1 fruit fly cellular context compared by ENCODE assay signal in genomic region chr3L:1856467-1857350, dm6.
TF ChIP-seq lines count a peak whose summit lies in the region.

TSS of gene CG12024 (plus strand) at chr3L:1857165.

TF ChIP-seq in whole organism, embryonic, 481 proteins besides CTCF, POLR2A, EP300 and RAD21 (continued from another document and continues in another):
- TF ChIP-seq Dip3 (GFP tag; optimal IDR thresholded peaks at IDR 0.05; lab: Kevin White, UChicago): peak; percentile 82
- peak; percentile 90 for TF ChIP-seq CG3847 (GFP tag; IDR thresholded peaks at IDR 0.05; lab: Robert Waterston, UW)
- TF ChIP-seq HLHmδ (GFP tag; optimal IDR thresholded peaks at IDR 0.05; lab: Kevin White, UChicago): no peak
- TF ChIP-seq slbo (GFP tag; IDR thresholded peaks at IDR 0.05; lab: Robert Waterston, UW): peak; percentile 81
- peak; percentile 69 for TF ChIP-seq CG18619 (GFP tag; optimal IDR thresholded peaks at IDR 0.05; lab: Kevin White, UChicago)
- TF ChIP-seq nerfin-1 (tag; optimal IDR thresholded peaks at IDR 0.05; lab: Kevin White, UChicago): peak; percentile 55
- no peak for TF ChIP-seq bigmax (GFP tag; optimal IDR thresholded peaks at IDR 0.05; lab: Kevin White, UChicago)
- peak; percentile 33; the same call in 1 of the 2 replicates for TF ChIP-seq Scr (GFP tag; IDR thresholded peaks at IDR 0.05; lab: Robert Waterston, UW; ENCODE audit: partially characterized antibody)
- no peak for TF ChIP-seq twi (tag; optimal IDR thresholded peaks at IDR 0.05; lab: Kevin White, UChicago)
- TF ChIP-seq Neu2 (GFP tag; optimal IDR thresholded peaks at IDR 0.05; lab: Kevin White, UChicago; ENCODE audit: borderline replicate concordance): no peak
- no peak for TF ChIP-seq ro (GFP tag; IDR thresholded peaks at IDR 0.05; lab: Robert Waterston, UW)
- TF ChIP-seq Eip74EF (GFP tag; optimal IDR thresholded peaks at IDR 0.05; lab: Kevin White, UChicago): no peak
- TF ChIP-seq GATAe (GFP tag; conservative IDR thresholded peaks at IDR 0.05; lab: Robert Waterston, UW): peak; percentile 24
- peak; percentile 64 for TF ChIP-seq YL-1 (GFP tag; optimal IDR thresholded peaks at IDR 0.05; lab: Kevin White, UChicago)
- TF ChIP-seq Hand (GFP tag; optimal IDR thresholded peaks at IDR 0.05; lab: Kevin White, UChicago): no peak
- no peak for TF ChIP-seq sc (optimal IDR thresholded peaks at IDR 0.05; lab: Kevin White, UChicago)
- TF ChIP-seq sc (GFP tag; optimal IDR thresholded peaks at IDR 0.05; lab: Kevin White, UChicago): peak; percentile 9
- TF ChIP-seq CG9932 (GFP tag; IDR thresholded peaks at IDR 0.05; lab: Robert Waterston, UW): peak; percentile 89
- peak; percentile 80 for TF ChIP-seq NC2β (GFP tag; optimal IDR thresholded peaks at IDR 0.05; lab: Kevin White, UChicago)
- TF ChIP-seq CG10147 (GFP tag; optimal IDR thresholded peaks at IDR 0.05; lab: Kevin White, UChicago): peak; percentile 71
- peak; percentile 52 for TF ChIP-seq Myb (GFP tag; optimal IDR thresholded peaks at IDR 0.05; lab: Kevin White, UChicago)
- TF ChIP-seq CG10274 (GFP tag; optimal IDR thresholded peaks at IDR 0.05; lab: Kevin White, UChicago): peak; percentile 5
- TF ChIP-seq CG6654 (GFP tag; optimal IDR thresholded peaks at IDR 0.05; lab: Kevin White, UChicago): no peak
- TF ChIP-seq CG2199 (GFP tag; IDR thresholded peaks at IDR 0.05; lab: Robert Waterston, UW): no peak
- TF ChIP-seq Optix (GFP tag; IDR thresholded peaks at IDR 0.05; lab: Robert Waterston, UW): no peak
- TF ChIP-seq pros (GFP tag; optimal IDR thresholded peaks at IDR 0.05; lab: Kevin White, UChicago): no peak
- peak; percentile 4 for TF ChIP-seq CG1647 (GFP tag; optimal IDR thresholded peaks at IDR 0.05; lab: Kevin White, UChicago)
- TF ChIP-seq CG14860 (GFP tag; IDR thresholded peaks at IDR 0.05; lab: Robert Waterston, UW; ENCODE audit: partially characterized antibody): no peak
- peak; percentile 23; the same call in 1 of the 2 replicates for TF ChIP-seq tna (GFP tag; IDR thresholded peaks at IDR 0.05; lab: Robert Waterston, UW; ENCODE audit: partially characterized antibody)
- peak; percentile 44; the same call in 1 of the 3 replicates for TF ChIP-seq sr (GFP tag; IDR thresholded peaks at IDR 0.05; lab: Robert Waterston, UW)
- TF ChIP-seq CG10462 (GFP tag; optimal IDR thresholded peaks at IDR 0.05; lab: Kevin White, UChicago): peak; percentile 10
- peak; percentile 78 for TF ChIP-seq Fer1 (GFP tag; optimal IDR thresholded peaks at IDR 0.05; lab: Kevin White, UChicago)
- no peak for TF ChIP-seq CG2129 (GFP tag; IDR thresholded peaks at IDR 0.05; lab: Robert Waterston, UW; ENCODE audit: partially characterized antibody)
- TF ChIP-seq oc (tag; optimal IDR thresholded peaks at IDR 0.05; lab: Kevin White, UChicago): no peak
- peak; percentile 82 for TF ChIP-seq Xbp1 (GFP tag; optimal IDR thresholded peaks at IDR 0.05; lab: Kevin White, UChicago)
- no peak for TF ChIP-seq ato (GFP tag; IDR thresholded peaks at IDR 0.05; lab: Robert Waterston, UW; ENCODE audit: partially characterized antibody)
- TF ChIP-seq lola (GFP tag; optimal IDR thresholded peaks at IDR 0.05; lab: Kevin White, UChicago): peak in 2 of 3 experiments; percentile 62 to 90
- peak; percentile 95 for TF ChIP-seq Elba2 (GFP tag; optimal IDR thresholded peaks at IDR 0.05; lab: Kevin White, UChicago)
- TF ChIP-seq Hsf (GFP tag; optimal IDR thresholded peaks at IDR 0.05; lab: Kevin White, UChicago): peak; percentile 87
- peak; percentile 91 for TF ChIP-seq MESR4 (GFP tag; optimal IDR thresholded peaks at IDR 0.05; lab: Kevin White, UChicago)
- peak; percentile 82 for TF ChIP-seq Aef1 (GFP tag; IDR thresholded peaks at IDR 0.05; lab: Robert Waterston, UW)
- TF ChIP-seq klu (GFP tag; IDR thresholded peaks at IDR 0.05; lab: Robert Waterston, UW): peak; percentile 66; the same call in 1 of the 2 replicates
- TF ChIP-seq chinmo (GFP tag; IDR thresholded peaks at IDR 0.05; lab: Robert Waterston, UW; ENCODE audit: partially characterized antibody): no peak
- TF ChIP-seq CG7745 (tag; optimal IDR thresholded peaks at IDR 0.05; lab: Kevin White, UChicago): no peak
- TF ChIP-seq CG6765 (GFP tag; optimal IDR thresholded peaks at IDR 0.05; lab: Kevin White, UChicago): no peak
- peak; percentile 36 for TF ChIP-seq kay (GFP tag; optimal IDR thresholded peaks at IDR 0.05; lab: Kevin White, UChicago)
- TF ChIP-seq CG18764 (GFP tag; optimal IDR thresholded peaks at IDR 0.05; lab: Kevin White, UChicago): peak; percentile 40
- peak; percentile 25 for TF ChIP-seq crc (GFP tag; optimal IDR thresholded peaks at IDR 0.05; lab: Kevin White, UChicago)
- TF ChIP-seq CG8281 (tag; optimal IDR thresholded peaks at IDR 0.05; lab: Kevin White, UChicago): peak; percentile 31
- TF ChIP-seq gsb-n (tag; optimal IDR thresholded peaks at IDR 0.05; lab: Kevin White, UChicago): peak; percentile 44
- TF ChIP-seq CG17385 (GFP tag; optimal IDR thresholded peaks at IDR 0.05; lab: Kevin White, UChicago): peak; percentile 55
- TF ChIP-seq Ravus (GFP tag; IDR thresholded peaks at IDR 0.05; lab: Robert Waterston, UW): no peak; the same call in 1 of the 2 replicates
- TF ChIP-seq E2f1 (GFP tag; IDR thresholded peaks at IDR 0.05; lab: Robert Waterston, UW): peak; percentile 54
- peak; percentile 82 for TF ChIP-seq CG11504 (tag; optimal IDR thresholded peaks at IDR 0.05; lab: Kevin White, UChicago)
- peak; percentile 54 for TF ChIP-seq CG1233 (GFP tag; optimal IDR thresholded peaks at IDR 0.05; lab: Kevin White, UChicago)
- no peak for TF ChIP-seq Hr39 (optimal IDR thresholded peaks at IDR 0.05; lab: Kevin White, UChicago)
- peak; percentile 77 for TF ChIP-seq lmd (GFP tag; IDR thresholded peaks at IDR 0.05; lab: Robert Waterston, UW)
- no peak for TF ChIP-seq h (optimal IDR thresholded peaks at IDR 0.05; lab: Kevin White, UChicago)
- peak; percentile 77 for TF ChIP-seq Antp (GFP tag; optimal IDR thresholded peaks at IDR 0.05; lab: Kevin White, UChicago)
- no peak for TF ChIP-seq seq (GFP tag; IDR thresholded peaks at IDR 0.05; lab: Robert Waterston, UW)
- peak; percentile 12 for TF ChIP-seq CG2875 (GFP tag; optimal IDR thresholded peaks at IDR 0.05; lab: Kevin White, UChicago)
- TF ChIP-seq grn (GFP tag; optimal IDR thresholded peaks at IDR 0.05; lab: Kevin White, UChicago): peak; percentile 69
- TF ChIP-seq CG6791 (GFP tag; IDR thresholded peaks at IDR 0.05; lab: Robert Waterston, UW; ENCODE audit: partially characterized antibody): no peak
- TF ChIP-seq abd-A (tag; optimal IDR thresholded peaks at IDR 0.05; lab: Kevin White, UChicago): no peak
- TF ChIP-seq CG2712 (tag; optimal IDR thresholded peaks at IDR 0.05; lab: Kevin White, UChicago): peak; percentile 73
- TF ChIP-seq BtbVII (GFP tag; optimal IDR thresholded peaks at IDR 0.05; lab: Kevin White, UChicago): no peak
- peak; percentile 46 for TF ChIP-seq HHEX (GFP tag; optimal IDR thresholded peaks at IDR 0.05; lab: Kevin White, UChicago)
- TF ChIP-seq Stat92E (GFP tag; optimal IDR thresholded peaks at IDR 0.05; lab: Kevin White, UChicago): no peak
- TF ChIP-seq sens (GFP tag; lab: Kevin White, UChicago): peak; percentile 92
- no peak for TF ChIP-seq Usf (GFP tag; optimal IDR thresholded peaks at IDR 0.05; lab: Kevin White, UChicago)
- TF ChIP-seq gro (GFP tag; optimal IDR thresholded peaks at IDR 0.05; lab: Kevin White, UChicago): peak; percentile 63
- peak; percentile 85 for TF ChIP-seq NfI (GFP tag; optimal IDR thresholded peaks at IDR 0.05; lab: Kevin White, UChicago)
- TF ChIP-seq bbx (GFP tag; IDR thresholded peaks at IDR 0.05; lab: Robert Waterston, UW; ENCODE audit: partially characterized antibody): no peak
- no peak for TF ChIP-seq CG43689 (GFP tag; IDR thresholded peaks at IDR 0.05; lab: Robert Waterston, UW)
- TF ChIP-seq E2f2 (GFP tag; IDR thresholded peaks at IDR 0.05; lab: Robert Waterston, UW): peak; percentile 94
- no peak for TF ChIP-seq z (GFP tag; IDR thresholded peaks at IDR 0.05; lab: Robert Waterston, UW)
- TF ChIP-seq dimm (GFP tag; IDR thresholded peaks at IDR 0.05; lab: Robert Waterston, UW): no peak
- peak; percentile 71 for TF ChIP-seq CG17186 (GFP tag; optimal IDR thresholded peaks at IDR 0.05; lab: Kevin White, UChicago)
- TF ChIP-seq CG31388 (GFP tag; optimal IDR thresholded peaks at IDR 0.05; lab: Kevin White, UChicago): peak; percentile 21
- TF ChIP-seq CG16863 (GFP tag; optimal IDR thresholded peaks at IDR 0.05; lab: Kevin White, UChicago): peak; percentile 40
- TF ChIP-seq exex (tag; optimal IDR thresholded peaks at IDR 0.05; lab: Kevin White, UChicago): peak; percentile 55
- peak in 1 of 2 experiments; percentile 66 for TF ChIP-seq crp (GFP tag; optimal IDR thresholded peaks at IDR 0.05; lab: Kevin White, UChicago)
- TF ChIP-seq NC2α (GFP tag; optimal IDR thresholded peaks at IDR 0.05; lab: Kevin White, UChicago): peak; percentile 33
- TF ChIP-seq Kr (GFP tag; optimal IDR thresholded peaks at IDR 0.05; lab: Kevin White, UChicago): no peak
- peak; percentile 63 for TF ChIP-seq CG17359 (tag; optimal IDR thresholded peaks at IDR 0.05; lab: Kevin White, UChicago)
- TF ChIP-seq CG18599 (GFP tag; optimal IDR thresholded peaks at IDR 0.05; lab: Kevin White, UChicago): peak; percentile 65
- peak; percentile 76 for TF ChIP-seq Max (GFP tag; optimal IDR thresholded peaks at IDR 0.05; lab: Kevin White, UChicago)
- TF ChIP-seq CG3407 (GFP tag; optimal IDR thresholded peaks at IDR 0.05; lab: Kevin White, UChicago): no peak
- TF ChIP-seq CG6854 (GFP tag; optimal IDR thresholded peaks at IDR 0.05; lab: Kevin White, UChicago): no peak
- peak; percentile 62; the same call in 1 of the 3 replicates for TF ChIP-seq H15 (GFP tag; IDR thresholded peaks at IDR 0.05; lab: Robert Waterston, UW)
- TF ChIP-seq Doc2 (GFP tag; IDR thresholded peaks at IDR 0.05; lab: Robert Waterston, UW): no peak
- TF ChIP-seq Rx (GFP tag; IDR thresholded peaks at IDR 0.05; lab: Robert Waterston, UW): 0 out of 2 replicates have a peak, but pooled peaks have one; percentile 7
- TF ChIP-seq CG15011 (GFP tag; optimal IDR thresholded peaks at IDR 0.05; lab: Kevin White, UChicago): peak; percentile 24
- no peak for TF ChIP-seq run (tag; optimal IDR thresholded peaks at IDR 0.05; lab: Kevin White, UChicago)
- TF ChIP-seq CG6175 (GFP tag; IDR thresholded peaks at IDR 0.05; lab: Robert Waterston, UW): no peak
- TF ChIP-seq Blimp-1 (GFP tag; optimal IDR thresholded peaks at IDR 0.05; lab: Kevin White, UChicago): peak; percentile 54
- TF ChIP-seq ttk (GFP tag; IDR thresholded peaks at IDR 0.05; lab: Robert Waterston, UW): peak; percentile 23; the same call in 1 of the 2 replicates
- peak; percentile 52; the same call in 1 of the 3 replicates for TF ChIP-seq CG11093 (GFP tag; IDR thresholded peaks at IDR 0.05; lab: Robert Waterston, UW)
- TF ChIP-seq CG12236 (GFP tag; optimal IDR thresholded peaks at IDR 0.05; lab: Kevin White, UChicago): no peak
- TF ChIP-seq ab (GFP tag; optimal IDR thresholded peaks at IDR 0.05; lab: Kevin White, UChicago): peak; percentile 34
- peak; percentile 98 for TF ChIP-seq ssp (GFP tag; IDR thresholded peaks at IDR 0.05; lab: Robert Waterston, UW)
- TF ChIP-seq cad (GFP tag; optimal IDR thresholded peaks at IDR 0.05; lab: Kevin White, UChicago): no peak
- TF ChIP-seq CG11456 (GFP tag; IDR thresholded peaks at IDR 0.05; lab: Robert Waterston, UW): no peak; the same call in 2 of the 3 replicates
- peak; percentile 46 for TF ChIP-seq CG1792 (GFP tag; optimal IDR thresholded peaks at IDR 0.05; lab: Kevin White, UChicago)
- no peak for TF ChIP-seq gsb (GFP tag; IDR thresholded peaks at IDR 0.05; lab: Robert Waterston, UW)
- no peak for TF ChIP-seq CG10431 (GFP tag; optimal IDR thresholded peaks at IDR 0.05; lab: Kevin White, UChicago)
- peak; percentile 66 for TF ChIP-seq Taf1 (GFP tag; IDR thresholded peaks at IDR 0.05; lab: Robert Waterston, UW)
- TF ChIP-seq Chrac-16 (GFP tag; optimal IDR thresholded peaks at IDR 0.05; lab: Kevin White, UChicago): peak; percentile 83
- peak; percentile 65 for TF ChIP-seq CG13894 (tag; optimal IDR thresholded peaks at IDR 0.05; lab: Kevin White, UChicago)
- no peak for TF ChIP-seq CG10321 (GFP tag; IDR thresholded peaks at IDR 0.05; lab: Robert Waterston, UW)
- TF ChIP-seq CG3726 (GFP tag; IDR thresholded peaks at IDR 0.05; lab: Robert Waterston, UW): no peak
- no peak for TF ChIP-seq C15 (GFP tag; IDR thresholded peaks at IDR 0.05; lab: Robert Waterston, UW)
- TF ChIP-seq lov (optimal IDR thresholded peaks at IDR 0.05; lab: Kevin White, UChicago): no peak
- TF ChIP-seq lov (GFP tag; IDR thresholded peaks at IDR 0.05; lab: Robert Waterston, UW): no peak
- TF ChIP-seq D (optimal IDR thresholded peaks at IDR 0.05; lab: Kevin White, UChicago): no peak
- peak; percentile 39 for TF ChIP-seq D (GFP tag; optimal IDR thresholded peaks at IDR 0.05; lab: Kevin White, UChicago)
- TF ChIP-seq CG17328 (GFP tag; IDR thresholded peaks at IDR 0.05; lab: Robert Waterston, UW): no peak
- TF ChIP-seq HmgD (GFP tag; optimal IDR thresholded peaks at IDR 0.05; lab: Kevin White, UChicago): peak; percentile 31
- TF ChIP-seq CG12071 (GFP tag; optimal IDR thresholded peaks at IDR 0.05; lab: Kevin White, UChicago): peak; percentile 14
- no peak for TF ChIP-seq trh (GFP tag; optimal IDR thresholded peaks at IDR 0.05; lab: Kevin White, UChicago)
- no peak; the same call in 1 of the 2 replicates for TF ChIP-seq CG8765 (GFP tag; IDR thresholded peaks at IDR 0.05; lab: Robert Waterston, UW)
- peak; percentile 87 for TF ChIP-seq CG17361 (GFP tag; IDR thresholded peaks at IDR 0.05; lab: Robert Waterston, UW)
- TF ChIP-seq CG30403 (GFP tag; optimal IDR thresholded peaks at IDR 0.05; lab: Kevin White, UChicago): peak; percentile 85
- TF ChIP-seq NK7.1 (GFP tag; optimal IDR thresholded peaks at IDR 0.05; lab: Kevin White, UChicago): no peak
- peak; percentile 71 to 75 for TF ChIP-seq Hr51 (GFP tag; optimal IDR thresholded peaks at IDR 0.05; lab: Kevin White, UChicago)
- peak; percentile 73 for TF ChIP-seq bcd (GFP tag; optimal IDR thresholded peaks at IDR 0.05; lab: Kevin White, UChicago)
- TF ChIP-seq Lim3 (GFP tag; IDR thresholded peaks at IDR 0.05; lab: Robert Waterston, UW): no peak
- peak; percentile 66; the same call in 1 of the 2 replicates for TF ChIP-seq CG14014 (GFP tag; IDR thresholded peaks at IDR 0.05; lab: Robert Waterston, UW)
- no peak for TF ChIP-seq CG34224 (GFP tag; IDR thresholded peaks at IDR 0.05; lab: Robert Waterston, UW; ENCODE audit: partially characterized antibody)
- TF ChIP-seq Dfd (GFP tag; optimal IDR thresholded peaks at IDR 0.05; lab: Kevin White, UChicago): peak in 1 of 2 experiments; percentile 20
- TF ChIP-seq fd64A (GFP tag; optimal IDR thresholded peaks at IDR 0.05; lab: Kevin White, UChicago): no peak
- no peak for TF ChIP-seq vnd (GFP tag; IDR thresholded peaks at IDR 0.05; lab: Robert Waterston, UW; ENCODE audit: partially characterized antibody)
